Worm (Caenorhabditis elegans): ENCODE data around the gene dyf-18.

ce11 chrIV:11796818-11797217 is 4.2 kb downstream of the dyf-18 start:
- TF ChIP-seq mep-1 (tag; optimal IDR thresholded peaks at IDR 0.05) (no peak), nhr-12 (tag; optimal IDR thresholded peaks at IDR 0.05) (no peak), nhr-237 (tag; optimal IDR thresholded peaks at IDR 0.05) (no peak), lin-13 (tag; optimal IDR thresholded peaks at IDR 0.05) (no peak), snpc-4 (tag; optimal IDR thresholded peaks at IDR 0.05) (no peak), unc-120 (tag; optimal IDR thresholded peaks at IDR 0.05; ENCODE audit: poor library complexity, severe bottlenecking) (no peak), nhr-28 (tag; optimal IDR thresholded peaks at IDR 0.05) (no peak), nhr-76 (tag; optimal IDR thresholded peaks at IDR 0.05) (no peak), pha-4 (tag; optimal IDR thresholded peaks at IDR 0.05) (no peak), elt-1 (tag; optimal IDR thresholded peaks at IDR 0.05; ENCODE audit: borderline replicate concordance, insufficient read depth) (no peak), ztf-11 (tag; optimal IDR thresholded peaks at IDR 0.05) (no peak), unc-62 (GFP tag; optimal IDR thresholded peaks at IDR 0.05) (no peak)

Data from whole organism, mixed stage, embryonic.